Fruit fly (Drosophila melanogaster): Measurements from ENCODE around the gene CG14443.
A peak's percentile ranks its signal among the peaks of the same experiment; 100 is the strongest.

CG14443 gene

DNA sequence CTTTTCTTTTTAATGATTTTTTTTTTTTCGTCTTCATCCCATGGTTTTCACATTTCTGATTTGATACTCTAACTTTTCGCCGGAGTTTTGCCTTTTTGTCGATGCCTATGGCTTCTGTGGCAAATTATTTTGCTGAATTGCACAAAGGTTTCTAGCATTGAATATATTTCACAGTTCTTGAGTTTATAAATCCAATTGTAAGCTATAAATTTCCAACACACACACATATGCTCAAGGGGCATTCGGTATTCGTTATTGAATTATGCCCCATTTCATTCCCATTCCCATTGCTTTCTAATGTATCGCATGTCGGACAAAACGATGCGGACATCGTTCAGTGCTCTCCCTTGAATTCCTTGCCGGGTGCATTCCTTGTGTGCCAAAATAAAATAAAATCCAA lies 18.3 kb upstream of the CG14443 start (continued):
- no peak for TF ChIP-seq dm (GFP tag; optimal IDR thresholded peaks at IDR 0.05)
- no peak for TF ChIP-seq pfk (GFP tag; optimal IDR thresholded peaks at IDR 0.05)
- TF ChIP-seq CG30431 (GFP tag; optimal IDR thresholded peaks at IDR 0.05) = no peak
- peak; percentile 22 for TF ChIP-seq ind (GFP tag; optimal IDR thresholded peaks at IDR 0.05)
- TF ChIP-seq HLHmδ (GFP tag; optimal IDR thresholded peaks at IDR 0.05) = no peak
- no peak for TF ChIP-seq Dfd (GFP tag; optimal IDR thresholded peaks at IDR 0.05)
- TF ChIP-seq D19B (GFP tag; optimal IDR thresholded peaks at IDR 0.05) = no peak
- TF ChIP-seq CG14860 (GFP tag; IDR thresholded peaks at IDR 0.05; ENCODE audit: partially characterized antibody) = no peak
- TF ChIP-seq kah (GFP tag; optimal IDR thresholded peaks at IDR 0.05) = no peak
- peak; percentile 53 for TF ChIP-seq Ptx1 (GFP tag; IDR thresholded peaks at IDR 0.05)
- TF ChIP-seq org-1 (GFP tag; optimal IDR thresholded peaks at IDR 0.05) = no peak
- no peak for TF ChIP-seq CG9797 (GFP tag; optimal IDR thresholded peaks at IDR 0.05)
- TF ChIP-seq CG7928 (GFP tag; optimal IDR thresholded peaks at IDR 0.05) = no peak
- TF ChIP-seq CG17568 (GFP tag; optimal IDR thresholded peaks at IDR 0.05) = no peak
- TF ChIP-seq ro (GFP tag; IDR thresholded peaks at IDR 0.05) = no peak
- no peak for TF ChIP-seq pros (GFP tag; optimal IDR thresholded peaks at IDR 0.05)
- peak; percentile 77 for TF ChIP-seq row (GFP tag; IDR thresholded peaks at IDR 0.05)
- no peak for TF ChIP-seq CG11456 (GFP tag; IDR thresholded peaks at IDR 0.05)
- no peak for TF ChIP-seq usp (GFP tag; optimal IDR thresholded peaks at IDR 0.05)
- TF ChIP-seq Oaz (GFP tag; IDR thresholded peaks at IDR 0.05) = no peak
- TF ChIP-seq Bteb2 (GFP tag; optimal IDR thresholded peaks at IDR 0.05) = no peak
- TF ChIP-seq kay (GFP tag; optimal IDR thresholded peaks at IDR 0.05) = no peak
- no peak for TF ChIP-seq gsb (GFP tag; IDR thresholded peaks at IDR 0.05)
- TF ChIP-seq CG6854 (GFP tag; optimal IDR thresholded peaks at IDR 0.05) = no peak
- no peak for TF ChIP-seq emc (GFP tag; optimal IDR thresholded peaks at IDR 0.05)
- no peak for TF ChIP-seq Neu2 (GFP tag; optimal IDR thresholded peaks at IDR 0.05; ENCODE audit: borderline replicate concordance)
- no peak for TF ChIP-seq exex (tag; optimal IDR thresholded peaks at IDR 0.05)
- TF ChIP-seq cas (GFP tag; IDR thresholded peaks at IDR 0.05) = no peak
- peak; percentile 71 for TF ChIP-seq pum (GFP tag; optimal IDR thresholded peaks at IDR 0.05)
- TF ChIP-seq insv (GFP tag; optimal IDR thresholded peaks at IDR 0.05) = no peak
- no peak for TF ChIP-seq knrl (GFP tag; IDR thresholded peaks at IDR 0.05; ENCODE audit: partially characterized antibody)
- TF ChIP-seq CG4360 (GFP tag; IDR thresholded peaks at IDR 0.05) = no peak
- no peak for TF ChIP-seq fd102C (GFP tag; optimal IDR thresholded peaks at IDR 0.05)
- TF ChIP-seq CG6272 (GFP tag; IDR thresholded peaks at IDR 0.05) = peak; percentile 56
- TF ChIP-seq shn (GFP tag; optimal IDR thresholded peaks at IDR 0.05) = no peak
- TF ChIP-seq bab2 (GFP tag; optimal IDR thresholded peaks at IDR 0.05) = peak; percentile 7
- peak; percentile 39 for TF ChIP-seq Hsf (GFP tag; optimal IDR thresholded peaks at IDR 0.05)
- TF ChIP-seq CG7745 (tag; optimal IDR thresholded peaks at IDR 0.05) = no peak
- TF ChIP-seq sob (GFP tag; IDR thresholded peaks at IDR 0.05) = peak; percentile 12; the same call in 1 of the 2 replicates
- no peak for TF ChIP-seq mirr (GFP tag; optimal IDR thresholded peaks at IDR 0.05)
- no peak for TF ChIP-seq CG8765 (GFP tag; IDR thresholded peaks at IDR 0.05)
- peak; percentile 42 for TF ChIP-seq Awh (GFP tag; IDR thresholded peaks at IDR 0.05)
- no peak for TF ChIP-seq nom (GFP tag; optimal IDR thresholded peaks at IDR 0.05)
- no peak for TF ChIP-seq NC2β (GFP tag; optimal IDR thresholded peaks at IDR 0.05)
- TF ChIP-seq CG3838 (GFP tag; optimal IDR thresholded peaks at IDR 0.05) = no peak
- no peak for TF ChIP-seq CG13775 (GFP tag; optimal IDR thresholded peaks at IDR 0.05)
- TF ChIP-seq Sin3A (optimal IDR thresholded peaks at IDR 0.05) = no peak
- no peak for TF ChIP-seq CG14965 (GFP tag; optimal IDR thresholded peaks at IDR 0.05; ENCODE audit: borderline replicate concordance)
- TF ChIP-seq NFAT (GFP tag; IDR thresholded peaks at IDR 0.05) = no peak
- TF ChIP-seq Usf (GFP tag; optimal IDR thresholded peaks at IDR 0.05) = no peak
- TF ChIP-seq CG33213 (GFP tag; optimal IDR thresholded peaks at IDR 0.05) = peak; percentile 37
- peak; percentile 45 for TF ChIP-seq nmo (GFP tag; optimal IDR thresholded peaks at IDR 0.05)
- TF ChIP-seq CG12942 (GFP tag; optimal IDR thresholded peaks at IDR 0.05) = no peak

Measured in whole organism, embryonic.